Fruit fly (Drosophila melanogaster): Measurements from ENCODE around the gene CG18428.

CG18428 gene

dm6 chr3R:24104471-24105311, 4.4 kb upstream of the CG18428 start:
- TF ChIP-seq noc (tag; optimal IDR thresholded peaks at IDR 0.05) = no peak

dm6 chr3R:24105312-24105902, 3.7 kb upstream of the CG18428 start, which contains the start of gene Syx1A:
Syx1A (minus strand) TSS chr3R:24105763.
- peak; percentile 62 for TF ChIP-seq noc (tag; optimal IDR thresholded peaks at IDR 0.05)

dm6 chr3R:24106059-24106631, 3.0 kb upstream of the CG18428 start:
- peak; percentile 70 for TF ChIP-seq noc (tag; optimal IDR thresholded peaks at IDR 0.05)

dm6 chr3R:24106879-24107441, 2.2 kb upstream of the CG18428 start, which contains the start of gene CG10694:
CG10694 (plus strand) TSS chr3R:24107391.
- no peak for TF ChIP-seq noc (tag; optimal IDR thresholded peaks at IDR 0.05)

- TF ChIP-seq noc (tag; optimal IDR thresholded peaks at IDR 0.05) = peak; percentile 67
Measured at dm6 chr3R:24112320-24113069, 3.4 kb downstream of the CG18428 start, which contains the start of gene CG13605. CG13605 (minus strand) TSS chr3R:24112389.

dm6 chr3R:24113070-24113385, 3.9 kb downstream of the CG18428 start, which contains the start of gene Root:
Root (plus strand) TSS chr3R:24113286.
- TF ChIP-seq noc (tag; optimal IDR thresholded peaks at IDR 0.05) = no peak

- no peak for TF ChIP-seq noc (tag; optimal IDR thresholded peaks at IDR 0.05)
Measured at dm6 chr3R:24116180-24116579, 7.0 kb downstream of the CG18428 start, which contains the start of gene CG13607. CG13607 (minus strand) TSS chr3R:24116322.

- TF ChIP-seq noc (tag; optimal IDR thresholded peaks at IDR 0.05) = peak; percentile 37
Measured at dm6 chr3R:24116972-24117371, 7.8 kb downstream of the CG18428 start.

dm6 chr3R:24121669-24122068, 12.5 kb downstream of the CG18428 start:
- TF ChIP-seq noc (tag; optimal IDR thresholded peaks at IDR 0.05) = no peak

- no peak for TF ChIP-seq noc (tag; optimal IDR thresholded peaks at IDR 0.05)
Measured at dm6 chr3R:24122369-24122768, 13.2 kb downstream of the CG18428 start.

dm6 chr3R:24130080-24130479, 20.9 kb downstream of the CG18428 start, which contains the start of the genes GatB and Tsc1:
GatB (minus strand) TSS chr3R:24130255.
Tsc1 (plus strand) TSS chr3R:24130307.
- no peak for TF ChIP-seq noc (tag; optimal IDR thresholded peaks at IDR 0.05)

- TF ChIP-seq noc (tag; optimal IDR thresholded peaks at IDR 0.05) = no peak
Measured at dm6 chr3R:24134580-24134979, 25.4 kb downstream of the CG18428 start, which contains the start of gene Sec10. Sec10 (plus strand) TSS chr3R:24134831.

- TF ChIP-seq noc (tag; optimal IDR thresholded peaks at IDR 0.05) = peak; percentile 94
Measured at dm6 chr3R:24137311-24137945, 28.3 kb downstream of the CG18428 start, which contains the start of gene Npc2f. Npc2f (plus strand) TSS chr3R:24137895.

dm6 chr3R:24138478-24139455, 29.6 kb downstream of the CG18428 start:
- peak; percentile 85 for TF ChIP-seq noc (tag; optimal IDR thresholded peaks at IDR 0.05)
